Worm (Caenorhabditis elegans): ENCODE data around the gene srh-24.

The srh-24 gene

ce11 chrV:13934545-13934944 is 26.3 kb downstream of the srh-24 start, which contains the start of gene R10D12.1:
Gene R10D12.1, minus strand, starts transcription at chrV:13934645.
- peak; percentile 19 for TF ChIP-seq nhr-28 (tag; optimal IDR thresholded peaks at IDR 0.05)
- TF ChIP-seq vab-7 (GFP tag; IDR thresholded peaks at IDR 0.05): no peak
- TF ChIP-seq ceh-20 (GFP tag; IDR thresholded peaks at IDR 0.05): no peak
- TF ChIP-seq hlh-30 (tag; optimal IDR thresholded peaks at IDR 0.05; ENCODE audit: insufficient read depth): peak; percentile 7

ce11 chrV:13931952-13932351 is 28.9 kb downstream of the srh-24 start:
- TF ChIP-seq ctbp-1 (GFP tag; IDR thresholded peaks at IDR 0.05) (no peak), aha-1 (tag) (peak; percentile 94), unc-62 (GFP tag; optimal IDR thresholded peaks at IDR 0.05 in 1 of 2) (peak in 1 of 2 experiments; percentile 34), unc-62 (tag; optimal IDR thresholded peaks at IDR 0.05) (no peak)

- TF ChIP-seq nhr-28 (tag; optimal IDR thresholded peaks at IDR 0.05) (no peak), aha-1 (tag) (peak; percentile 18), lsy-2 (tag; optimal IDR thresholded peaks at IDR 0.05) (no peak), nhr-42 (GFP tag; IDR thresholded peaks at IDR 0.05) (no peak), nhr-111 (GFP tag; optimal IDR thresholded peaks at IDR 0.05) (no peak)
These were observed 29.6 kb downstream of the srh-24 start, which contains the start of gene C06B3.16 for ce11 chrV:13931225-13931624. Gene C06B3.16, plus strand, starts transcription at chrV:13931525.

ce11 chrV:13929503-13929902 is 31.3 kb downstream of the srh-24 start, which contains the start of gene srxa-13:
Gene srxa-13, plus strand, starts transcription at chrV:13929803.
- TF ChIP-seq hlh-11 (tag; optimal IDR thresholded peaks at IDR 0.05): no peak
- TF ChIP-seq zfp-2 (tag; optimal IDR thresholded peaks at IDR 0.05): no peak
- TF ChIP-seq dmd-6 (GFP tag; IDR thresholded peaks at IDR 0.05): no peak
- no peak for TF ChIP-seq ZK546.5 (tag; optimal IDR thresholded peaks at IDR 0.05)
- no peak for TF ChIP-seq nhr-11 (tag; optimal IDR thresholded peaks at IDR 0.05)

ce11 chrV:13926398-13926797 is 34.4 kb downstream of the srh-24 start, which contains the start of gene srxa-12:
Gene srxa-12, plus strand, starts transcription at chrV:13926698.
- no peak for TF ChIP-seq lin-39 (tag; optimal IDR thresholded peaks at IDR 0.05)
- no peak for TF ChIP-seq ces-1 (GFP tag; optimal IDR thresholded peaks at IDR 0.05)
- no peak for TF ChIP-seq ZK337.2 (GFP tag; IDR thresholded peaks at IDR 0.05)
- TF ChIP-seq aly-2 (tag; optimal IDR thresholded peaks at IDR 0.05): no peak
- TF ChIP-seq php-3 (GFP tag; IDR thresholded peaks at IDR 0.05): no peak
- no peak for TF ChIP-seq ZK546.5 (tag; optimal IDR thresholded peaks at IDR 0.05)
- TF ChIP-seq dpl-1 (GFP tag; optimal IDR thresholded peaks at IDR 0.05): no peak
- TF ChIP-seq skn-1 (tag; optimal IDR thresholded peaks at IDR 0.05): no peak
- no peak for TF ChIP-seq lim-7 (GFP tag; IDR thresholded peaks at IDR 0.05)
- no peak for TF ChIP-seq daf-16 (GFP tag; optimal IDR thresholded peaks at IDR 0.05)
- TF ChIP-seq daf-16 (tag; optimal IDR thresholded peaks at IDR 0.05): no peak
- no peak for TF ChIP-seq mdl-1 (tag; optimal IDR thresholded peaks at IDR 0.05)
- no peak for TF ChIP-seq tag-97 (GFP tag; IDR thresholded peaks at IDR 0.05)
- TF ChIP-seq nhr-28 (tag; optimal IDR thresholded peaks at IDR 0.05): no peak
- TF ChIP-seq nhr-10 (tag; optimal IDR thresholded peaks at IDR 0.05): no peak
- TF ChIP-seq nhr-48 (tag; optimal IDR thresholded peaks at IDR 0.05): no peak
- no peak for TF ChIP-seq hif-1 (tag; optimal IDR thresholded peaks at IDR 0.05)
- TF ChIP-seq ceh-32 (tag; optimal IDR thresholded peaks at IDR 0.05; ENCODE audit: poor library complexity): no peak
- TF ChIP-seq F44E2.7 (GFP tag; IDR thresholded peaks at IDR 0.05): no peak

- no peak for TF ChIP-seq egl-27 (tag; optimal IDR thresholded peaks at IDR 0.05)
- TF ChIP-seq mes-2 (tag; optimal IDR thresholded peaks at IDR 0.05; ENCODE audit: poor library complexity, severe bottlenecking): no peak
These were observed 37.0 kb downstream of the srh-24 start, which contains the start of gene srxa-11 for ce11 chrV:13923851-13924250. Gene srxa-11, plus strand, starts transcription at chrV:13924151.
